Worm (Caenorhabditis elegans) whole organism, L4 larva: ENCODE measurements around the gene T01E8.8.

Source experiments
- F44E2.7 ChIP-seq: fragments of 200-800 bp; sonication (Bioruptor generic); IDR thresholded peaks from 2 replicates; pipeline ENCODE4 v2.1.2; 2022; ENCODE audit warnings: missing genetic modification characterization, missing compliant biosample characterization
- ceh-82 ChIP-seq: sonication (generic microtip); optimal IDR thresholded peaks from 2 replicates; lab custom pipeline; 2017; ENCODE audit warnings: missing biosample characterization, missing genetic modification characterization
- ctbp-1 ChIP-seq: fragments of 200-800 bp; sonication (Bioruptor generic); IDR thresholded peaks from 2 replicates; pipeline ENCODE4 v1.3.6; 2022; ENCODE audit warnings: missing genetic modification reagents, missing genetic modification characterization, missing compliant biosample characterization
- dmd-8 ChIP-seq: fragments of 200-800 bp; sonication (Bioruptor generic); IDR thresholded peaks from 2 replicates; pipeline ENCODE4 v1.3.6; 2022; ENCODE audit warnings: missing genetic modification characterization, missing compliant biosample characterization
- dve-1 ChIP-seq: sonication (generic microtip); optimal IDR thresholded peaks from 2 replicates; lab custom pipeline; 2017; ENCODE audit warnings: antibody characterized with exemption, mild to moderate bottlenecking, missing genetic modification characterization, missing compliant biosample characterization; ENCODE audit not compliant: insufficient read depth
- hif-1 ChIP-seq, 2 experiments: sonication (generic microtip); optimal IDR thresholded peaks; 2 replicates each; lab custom pipeline; 2016 to 2017; ENCODE audit warnings: missing compliant biosample characterization in 2 of 2, missing genetic modification characterization in 2 of 2, missing genetic modification reagents in 2 of 2, missing genotype in 2 of 2, mild to moderate bottlenecking in 1 of 2
- nhr-10 ChIP-seq: fragments of 150-350 bp; optimal IDR thresholded peaks from 2 replicates; lab custom pipeline; 2014; ENCODE audit warnings: missing biosample characterization, missing genetic modification characterization
- nhr-25 ChIP-seq: sonication (generic microtip); optimal IDR thresholded peaks from 2 replicates; lab custom pipeline; 2017; ENCODE audit warnings: missing genetic modification characterization, mild to moderate bottlenecking, missing compliant biosample characterization, antibody characterized with exemption, moderate library complexity, borderline replicate concordance; ENCODE audit not compliant: insufficient read depth
- nhr-6 ChIP-seq: fragments of 150-350 bp; optimal IDR thresholded peaks from 2 replicates; lab custom pipeline; 2014; ENCODE audit warnings: missing biosample characterization, missing genetic modification characterization
- nhr-76 ChIP-seq: fragments of 150-350 bp; optimal IDR thresholded peaks from 2 replicates; lab custom pipeline; 2014; ENCODE audit warnings: missing biosample characterization, missing genetic modification characterization
- unc-62 ChIP-seq, 3 experiments: fragments of 150-350 bp in 1 of 3; sonication (generic microtip); optimal IDR thresholded peaks in 2 of 3; peaks in 1 of 3; 1 replicate in 1 of 3; 2 replicates in 2 of 3; lab custom pipeline; 2014 to 2017; ENCODE audit warnings: missing biosample characterization in 3 of 3, missing genetic modification characterization in 3 of 3, missing genetic modification reagents in 3 of 3, missing genotype in 1 of 3
- ztf-11 ChIP-seq: fragments of 150-350 bp; optimal IDR thresholded peaks from 2 replicates; lab custom pipeline; 2014; ENCODE audit warnings: missing biosample characterization, missing genetic modification characterization

DNA sequence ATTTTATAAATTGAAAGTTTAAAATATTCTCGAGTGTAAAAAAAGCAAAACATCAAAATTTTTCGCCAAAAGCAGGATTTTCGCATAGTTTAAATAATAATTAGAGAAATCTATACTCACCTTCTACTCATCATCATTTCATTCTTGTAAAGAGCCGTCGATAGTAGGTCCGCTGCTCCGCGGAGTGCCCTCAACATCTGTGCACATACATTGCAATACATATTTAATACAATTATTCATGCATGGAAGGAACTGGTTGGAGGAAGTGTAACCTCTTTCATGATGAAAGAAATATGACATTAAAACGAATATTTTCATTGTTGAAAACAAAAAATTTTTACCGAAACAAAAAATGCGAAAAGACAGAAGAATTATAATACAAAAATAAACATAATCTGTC lies 11.2 kb downstream of the T01E8.8 start, which contains the start of gene mrps-14:
- TF ChIP-seq ceh-82 (tag; lab: Kevin White, UChicago) (no peak), nhr-6 (tag; lab: Kevin White, UChicago) (no peak), ctbp-1 (GFP tag; lab: Robert Waterston, UW) (no peak), unc-62 (GFP tag; optimal IDR thresholded peaks at IDR 0.05 in 1 of 2; lab: Kevin White, UChicago) (no peak), unc-62 (tag; optimal IDR thresholded peaks at IDR 0.05; lab: Kevin White, UChicago) (no peak), dmd-8 (no peak), dve-1 (tag; lab: Kevin White, UChicago) (no peak), F44E2.7 (GFP tag; lab: Robert Waterston, UW) (no peak), ztf-11 (tag; lab: Kevin White, UChicago) (no peak), nhr-25 (tag; lab: Kevin White, UChicago) (no peak), nhr-10 (tag; lab: Kevin White, UChicago) (no peak), hif-1 (tag; optimal IDR thresholded peaks at IDR 0.05; lab: Kevin White, UChicago) (no peak), nhr-76 (tag; lab: Kevin White, UChicago) (no peak)
